Fruit fly (Drosophila melanogaster): Measurements from ENCODE around the gene rept.

Gene rept

DNA sequence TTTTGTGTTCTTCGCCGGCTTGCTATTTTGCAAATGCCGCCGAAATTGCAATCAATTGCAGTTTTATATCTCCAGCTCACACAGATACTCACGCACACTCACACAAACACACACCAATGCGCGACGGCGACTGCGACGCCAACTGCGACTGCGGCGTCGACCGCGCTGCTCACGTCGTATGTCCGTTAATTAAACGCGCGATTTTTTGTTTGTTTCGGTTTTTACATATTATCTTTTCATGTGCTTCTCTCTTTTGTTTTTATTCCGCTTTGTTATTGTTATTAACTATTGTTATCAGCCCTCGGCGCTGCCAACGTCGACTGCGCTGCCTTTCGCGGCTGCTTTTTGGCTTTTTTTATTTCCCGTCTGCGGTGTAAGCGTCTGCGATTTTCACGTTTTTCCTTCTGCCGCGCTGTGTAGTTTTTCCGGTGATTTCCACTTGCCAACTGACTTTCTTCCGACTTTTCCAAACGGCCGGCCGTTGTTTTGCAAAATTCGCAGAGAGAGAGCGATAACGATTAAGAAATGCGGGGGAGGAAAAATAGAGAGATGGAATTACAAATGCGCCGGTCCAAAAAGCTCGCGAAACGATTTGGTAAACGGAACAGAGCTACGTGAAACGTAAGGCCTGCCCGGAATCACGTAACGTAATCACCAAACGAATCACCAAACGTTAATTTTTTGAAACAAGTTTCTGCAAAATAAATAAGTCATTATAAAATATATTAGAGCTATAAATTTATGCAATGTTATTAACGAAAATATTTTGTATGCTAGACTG, 20.0 kb upstream of the rept start, which contains the start of gene fz2:
Gene fz2 (minus strand): TSS at position 452 of the 781 bp plus-strand sequence.
- TF ChIP-seq CG11617 (GFP tag; optimal IDR thresholded peaks at IDR 0.05) = no peak
- TF ChIP-seq toe (GFP tag; optimal IDR thresholded peaks at IDR 0.05) = no peak
- no peak for TF ChIP-seq Mnt (GFP tag; optimal IDR thresholded peaks at IDR 0.05)
- TF ChIP-seq Crg-1 (GFP tag; optimal IDR thresholded peaks at IDR 0.05) = no peak
- peak; percentile 11 for TF ChIP-seq tj (GFP tag; optimal IDR thresholded peaks at IDR 0.05)
- no peak for TF ChIP-seq ovo (GFP tag; optimal IDR thresholded peaks at IDR 0.05)
- TF ChIP-seq kay (GFP tag; ENCODE audit: borderline replicate concordance) = peak; percentile 91
- peak; percentile 21 for TF ChIP-seq bab1 (GFP tag; optimal IDR thresholded peaks at IDR 0.05)
- no peak for TF ChIP-seq CG1620 (GFP tag; optimal IDR thresholded peaks at IDR 0.05)
- TF ChIP-seq CG5204 (GFP tag; optimal IDR thresholded peaks at IDR 0.05) = no peak
- TF ChIP-seq Clk (GFP tag; optimal IDR thresholded peaks at IDR 0.05) = no peak
- no peak for TF ChIP-seq cnc (optimal IDR thresholded peaks at IDR 0.05)
- no peak for TF ChIP-seq CG33017 (tag; optimal IDR thresholded peaks at IDR 0.05)
- no peak for TF ChIP-seq CG14711 (tag; optimal IDR thresholded peaks at IDR 0.05)
- no peak for TF ChIP-seq CG7045 (GFP tag; optimal IDR thresholded peaks at IDR 0.05)
- TF ChIP-seq Hr96 (GFP tag; optimal IDR thresholded peaks at IDR 0.05) = no peak
- TF ChIP-seq cic (GFP tag; optimal IDR thresholded peaks at IDR 0.05) = peak; percentile 13
- no peak for TF ChIP-seq pad (GFP tag; optimal IDR thresholded peaks at IDR 0.05)

DNA sequence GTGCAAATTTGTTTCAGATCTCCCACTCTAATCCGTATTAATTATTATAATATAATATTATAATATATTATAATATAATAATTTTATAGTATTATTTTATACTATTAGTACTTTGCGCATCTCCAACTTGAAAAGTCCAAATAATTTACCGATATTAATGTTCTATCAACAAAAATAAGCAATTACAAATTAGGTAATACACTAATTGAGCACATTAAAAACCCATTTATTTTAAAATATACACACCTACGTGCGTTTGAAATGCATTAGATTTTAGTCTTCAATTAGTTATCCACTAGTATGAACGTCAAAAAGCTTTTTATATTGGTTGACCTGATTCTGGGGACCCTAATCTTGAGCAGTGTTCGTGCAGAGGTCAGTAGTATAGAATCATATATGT, 19.1 kb upstream of the rept start, which contains the start of gene CG33647:
Gene CG33647 (plus strand): TSS at position 301 of the 400 bp plus-strand sequence.
- TF ChIP-seq pad (GFP tag; optimal IDR thresholded peaks at IDR 0.05) (no peak), CG11617 (GFP tag; optimal IDR thresholded peaks at IDR 0.05) (no peak), CG7045 (GFP tag; optimal IDR thresholded peaks at IDR 0.05) (no peak), ovo (GFP tag; optimal IDR thresholded peaks at IDR 0.05) (no peak), cnc (optimal IDR thresholded peaks at IDR 0.05) (no peak), CG14711 (tag; optimal IDR thresholded peaks at IDR 0.05) (no peak), CG12768 (GFP tag; optimal IDR thresholded peaks at IDR 0.05) (no peak)

dm6 chr3L:19236554-19236953, 18.6 kb upstream of the rept start:
- TF ChIP-seq CG7101 (tag; optimal IDR thresholded peaks at IDR 0.05) (no peak), Hr96 (GFP tag; optimal IDR thresholded peaks at IDR 0.05) (no peak), bab1 (GFP tag; optimal IDR thresholded peaks at IDR 0.05) (no peak), CG12768 (GFP tag; optimal IDR thresholded peaks at IDR 0.05) (no peak), kay (GFP tag; ENCODE audit: borderline replicate concordance) (no peak), Mnt (GFP tag; optimal IDR thresholded peaks at IDR 0.05) (no peak), CG33017 (tag; optimal IDR thresholded peaks at IDR 0.05) (no peak), tj (GFP tag; optimal IDR thresholded peaks at IDR 0.05) (no peak), CG5204 (GFP tag; optimal IDR thresholded peaks at IDR 0.05) (no peak), Clk (GFP tag; optimal IDR thresholded peaks at IDR 0.05) (no peak), CG7045 (GFP tag; optimal IDR thresholded peaks at IDR 0.05) (no peak), pad (GFP tag; optimal IDR thresholded peaks at IDR 0.05) (no peak), CG11617 (GFP tag; optimal IDR thresholded peaks at IDR 0.05) (no peak), Crg-1 (GFP tag; optimal IDR thresholded peaks at IDR 0.05) (no peak), CG1620 (GFP tag; optimal IDR thresholded peaks at IDR 0.05) (no peak), toe (GFP tag; optimal IDR thresholded peaks at IDR 0.05) (no peak), ovo (GFP tag; optimal IDR thresholded peaks at IDR 0.05) (no peak)

- TF ChIP-seq CG5204 (GFP tag; optimal IDR thresholded peaks at IDR 0.05) (no peak), CG12768 (GFP tag; optimal IDR thresholded peaks at IDR 0.05) (no peak), bab1 (GFP tag; optimal IDR thresholded peaks at IDR 0.05) (no peak), CG14711 (tag; optimal IDR thresholded peaks at IDR 0.05) (no peak), Clk (GFP tag; optimal IDR thresholded peaks at IDR 0.05) (no peak), CG11617 (GFP tag; optimal IDR thresholded peaks at IDR 0.05) (no peak), CG1620 (GFP tag; optimal IDR thresholded peaks at IDR 0.05) (no peak), ovo (GFP tag; optimal IDR thresholded peaks at IDR 0.05) (no peak), Hr96 (GFP tag; optimal IDR thresholded peaks at IDR 0.05) (no peak), kay (GFP tag; ENCODE audit: borderline replicate concordance) (no peak), Crg-1 (GFP tag; optimal IDR thresholded peaks at IDR 0.05) (no peak), tj (GFP tag; optimal IDR thresholded peaks at IDR 0.05) (no peak), Mnt (GFP tag; optimal IDR thresholded peaks at IDR 0.05) (no peak), cnc (optimal IDR thresholded peaks at IDR 0.05) (no peak), CG7045 (GFP tag; optimal IDR thresholded peaks at IDR 0.05) (no peak), CG7101 (tag; optimal IDR thresholded peaks at IDR 0.05) (no peak), toe (GFP tag; optimal IDR thresholded peaks at IDR 0.05) (no peak), pad (GFP tag; optimal IDR thresholded peaks at IDR 0.05) (no peak), cic (GFP tag; optimal IDR thresholded peaks at IDR 0.05) (no peak), CG33017 (tag; optimal IDR thresholded peaks at IDR 0.05) (no peak)
Observed at dm6 chr3L:19237780-19238179, 17.4 kb upstream of the rept start.

dm6 chr3L:19251643-19252042, 3.5 kb upstream of the rept start:
- TF ChIP-seq ovo (GFP tag; optimal IDR thresholded peaks at IDR 0.05) = no peak
- TF ChIP-seq tj (GFP tag; optimal IDR thresholded peaks at IDR 0.05) = no peak
- TF ChIP-seq CG5204 (GFP tag; optimal IDR thresholded peaks at IDR 0.05) = no peak
- no peak for TF ChIP-seq cic (GFP tag; optimal IDR thresholded peaks at IDR 0.05)
- no peak for TF ChIP-seq Clk (GFP tag; optimal IDR thresholded peaks at IDR 0.05)
- no peak for TF ChIP-seq bab1 (GFP tag; optimal IDR thresholded peaks at IDR 0.05)
- no peak for TF ChIP-seq cnc (optimal IDR thresholded peaks at IDR 0.05)
- TF ChIP-seq toe (GFP tag; optimal IDR thresholded peaks at IDR 0.05) = no peak

DNA sequence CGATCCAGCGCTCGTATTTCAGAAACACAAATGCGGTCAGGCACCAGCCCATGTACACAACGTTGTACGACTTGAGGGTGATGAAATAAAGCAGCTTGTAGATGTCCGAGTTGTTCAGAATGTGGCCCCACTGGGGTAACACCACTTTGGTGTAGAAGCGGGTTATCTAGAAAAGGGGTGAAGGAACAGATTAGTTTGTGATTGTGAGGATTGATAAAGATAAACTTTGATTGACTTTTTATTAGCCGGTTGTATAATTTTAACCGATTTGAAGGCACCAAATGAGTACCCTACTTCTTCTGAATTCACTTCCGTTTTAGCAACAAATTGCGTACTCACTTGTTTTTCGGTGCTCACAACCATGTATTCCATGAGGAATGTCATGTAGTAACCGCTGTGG, 3.1 kb downstream of the rept start:
- no peak for TF ChIP-seq CG33017 (tag; optimal IDR thresholded peaks at IDR 0.05)
- peak; percentile 6 for TF ChIP-seq cic (GFP tag; optimal IDR thresholded peaks at IDR 0.05)

All from whole organism, adult.